Worm (Caenorhabditis elegans) whole organism, L4/young adult: Measurements from ENCODE around the gene yif-1.

Source experiments
- W03F9.2 ChIP-seq: fragments of 150-350 bp; optimal IDR thresholded peaks from 2 replicates; lab custom pipeline; 2014; ENCODE audit warnings: missing biosample characterization, missing genetic modification characterization
- dao-5 ChIP-seq: sonication (generic microtip); optimal IDR thresholded peaks from 2 replicates; lab custom pipeline; 2016; ENCODE audit warnings: missing genotype, missing genetic modification characterization, moderate library complexity, missing compliant biosample characterization
- him-1 ChIP-seq: sonication (generic microtip); optimal IDR thresholded peaks from 2 replicates; lab custom pipeline; 2016; ENCODE audit warnings: missing genotype, missing genetic modification reagents, missing genetic modification characterization, missing compliant biosample characterization

DNA sequence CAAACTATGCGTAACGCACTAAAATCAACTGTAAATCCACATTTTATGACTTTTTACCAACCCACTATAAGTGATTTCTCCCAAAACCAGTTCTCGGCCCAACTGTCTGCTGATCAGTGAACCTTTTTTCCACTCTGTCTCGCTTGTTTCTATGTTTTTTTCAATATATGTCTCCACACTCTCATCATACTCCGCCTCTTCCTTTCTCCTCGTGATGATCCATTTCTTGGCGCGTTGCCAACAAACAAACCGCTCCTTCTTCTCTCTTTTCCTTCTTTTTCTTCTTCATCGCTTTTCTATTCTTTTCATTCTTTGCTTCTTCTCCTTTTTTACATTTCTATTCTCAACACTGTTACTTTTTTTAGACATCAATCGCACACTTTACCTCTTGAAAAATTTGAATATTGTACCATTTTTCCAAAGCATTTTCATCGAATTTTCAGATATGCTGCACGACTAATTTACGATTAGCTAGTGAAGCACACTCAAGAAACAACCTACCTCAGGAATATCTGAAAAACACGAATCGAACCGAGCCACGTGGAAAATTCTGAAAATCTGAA, 11.4 kb downstream of the yif-1 start, which contains the start of gene T06E8.8:
- TF ChIP-seq him-1 (tag; lab: Kevin White, UChicago) = no peak
- no peak for TF ChIP-seq W03F9.2 (tag; lab: Kevin White, UChicago)
- TF ChIP-seq dao-5 (tag; lab: Kevin White, UChicago) = no peak
